Fruit fly (Drosophila melanogaster) whole organism, embryonic: ENCODE data around the gene CG32819.

Experiments
- CG11456 ChIP-seq: fragments of 200-800 bp; sonication (Bioruptor generic); IDR thresholded peaks from 3 replicates; pipeline ENCODE4 v1.3.6; 2022; ENCODE audit warnings: missing biosample characterization, missing genetic modification characterization
- CG12155 ChIP-seq: fragments of 200-800 bp; sonication (Bioruptor generic); optimal IDR thresholded peaks from 3 replicates; lab custom pipeline; 2016; ENCODE audit warnings: missing biosample characterization, missing genetic modification characterization
- CG12744 ChIP-seq: fragments of 200-800 bp; sonication (Bioruptor generic); optimal IDR thresholded peaks from 2 replicates; lab custom pipeline; 2016; ENCODE audit warnings: missing biosample characterization, missing genetic modification characterization
- CG32767 ChIP-seq: fragments of 200-800 bp; sonication (Bioruptor generic); IDR thresholded peaks from 2 replicates; pipeline ENCODE4 v1.3.6; 2022; ENCODE audit warnings: missing biosample characterization, missing genetic modification characterization
- CG34376 ChIP-seq: fragments of 200-800 bp; sonication (Bioruptor generic); optimal IDR thresholded peaks from 2 replicates; lab custom pipeline; 2018; ENCODE audit warnings: missing biosample characterization, mild to moderate bottlenecking, missing genetic modification characterization
- CG5953 ChIP-seq: fragments of 200-800 bp; sonication (Bioruptor generic); IDR thresholded peaks from 2 replicates; pipeline ENCODE4 v1.3.6; 2022; ENCODE audit warnings: missing biosample characterization, missing genetic modification characterization
- CG6689 ChIP-seq: fragments of 200-800 bp; sonication (Bioruptor generic); IDR thresholded peaks from 2 replicates; pipeline ENCODE4 v1.3.6; 2022; ENCODE audit warnings: missing biosample characterization, missing genetic modification characterization
- CG7556 ChIP-seq: fragments of 200-800 bp; sonication (Bioruptor generic); optimal IDR thresholded peaks from 2 replicates; lab custom pipeline; 2017; ENCODE audit warnings: missing biosample characterization, mild to moderate bottlenecking, missing genetic modification characterization
- CG8765 ChIP-seq: fragments of 200-800 bp; sonication (Bioruptor generic); IDR thresholded peaks from 2 replicates; pipeline ENCODE4 v1.3.6; 2022; ENCODE audit warnings: missing biosample characterization, missing genetic modification characterization
- CG8924 ChIP-seq: fragments of 200-800 bp; optimal IDR thresholded peaks from 3 replicates; lab custom pipeline; 2019; ENCODE audit warnings: missing biosample characterization, mild to moderate bottlenecking, missing genetic modification characterization, moderate library complexity
- CG9437 ChIP-seq: fragments of 200-800 bp; sonication (Bioruptor generic); optimal IDR thresholded peaks from 2 replicates; lab custom pipeline; 2018; ENCODE audit warnings: missing biosample characterization, mild to moderate bottlenecking, missing genetic modification characterization
- Drgx ChIP-seq: fragments of 200-800 bp; sonication (Bioruptor generic); IDR thresholded peaks from 2 replicates; pipeline ENCODE4 v1.3.6; 2022; ENCODE audit warnings: missing biosample characterization, missing genetic modification characterization
- H15 ChIP-seq: fragments of 200-800 bp; sonication (Bioruptor generic); IDR thresholded peaks from 3 replicates; pipeline ENCODE4 v1.3.6; 2022; ENCODE audit warnings: missing biosample characterization, missing genetic modification characterization
- Hr39 ChIP-seq: fragments of >200 bp; optimal IDR thresholded peaks from 2 replicates; lab custom pipeline; 2017
- MESR4 ChIP-seq: fragments of 200-800 bp; sonication (Bioruptor generic); optimal IDR thresholded peaks from 2 replicates; lab custom pipeline; 2018; ENCODE audit warnings: missing biosample characterization, mild to moderate bottlenecking, missing genetic modification characterization, moderate library complexity
- Meics ChIP-seq: fragments of 200-800 bp; sonication (Bioruptor generic); optimal IDR thresholded peaks from 2 replicates; lab custom pipeline; 2017; ENCODE audit warnings: missing biosample characterization, mild to moderate bottlenecking, missing genetic modification characterization
- Nf-YA ChIP-seq: fragments of 200-800 bp; sonication (Bioruptor generic); IDR thresholded peaks from 2 replicates; pipeline ENCODE4 v1.3.6; 2022; ENCODE audit warnings: missing biosample characterization, missing genetic modification characterization
- Opbp ChIP-seq: fragments of 200-800 bp; sonication (Bioruptor generic); IDR thresholded peaks from 3 replicates; pipeline ENCODE4 v1.3.6; 2022; ENCODE audit warnings: missing biosample characterization, missing genetic modification characterization; ENCODE audit not compliant: partially characterized antibody
- Usf ChIP-seq: fragments of 200-800 bp; sonication (Bioruptor generic); optimal IDR thresholded peaks from 2 replicates; lab custom pipeline; 2017; ENCODE audit warnings: missing genotype, missing biosample characterization, missing genetic modification characterization
- bsh ChIP-seq, 2 experiments: fragments of 200-800 bp; sonication (Bioruptor generic); optimal IDR thresholded peaks; 2 replicates each; lab custom pipeline; 2017 to 2018; ENCODE audit warnings: mild to moderate bottlenecking in 2 of 2, missing biosample characterization in 2 of 2, missing genetic modification characterization in 2 of 2, moderate library complexity in 1 of 2
- crc ChIP-seq: fragments of 200-800 bp; sonication (Bioruptor generic); optimal IDR thresholded peaks from 2 replicates; lab custom pipeline; 2016; ENCODE audit warnings: missing biosample characterization, missing genetic modification characterization
- gcm2 ChIP-seq: fragments of 200-800 bp; sonication (Bioruptor generic); optimal IDR thresholded peaks from 2 replicates; lab custom pipeline; 2016; ENCODE audit warnings: missing biosample characterization, missing genetic modification characterization
- hb ChIP-seq: fragments of 200-800 bp; sonication (Bioruptor generic); IDR thresholded peaks from 3 replicates; pipeline ENCODE4 v1.3.6; 2022; ENCODE audit warnings: missing biosample characterization, missing genetic modification characterization; ENCODE audit not compliant: partially characterized antibody
- lov ChIP-seq, 2 experiments: fragments of 200-800 bp in 1 of 2; fragments of >200 bp in 1 of 2; sonication (Bioruptor generic) in 1 of 2; IDR thresholded peaks in 1 of 2; optimal IDR thresholded peaks in 1 of 2; 2 replicates in 1 of 2; 3 replicates in 1 of 2; pipeline versions ENCODE4 v1.3.6 to Lab custom; 2017 to 2022; ENCODE audit warnings: missing biosample characterization in 1 of 2, missing genetic modification characterization in 1 of 2
- mam ChIP-seq: fragments of 200-800 bp; sonication (Bioruptor generic); optimal IDR thresholded peaks from 3 replicates; lab custom pipeline; 2016; ENCODE audit warnings: missing biosample characterization, missing genetic modification characterization
- mirr ChIP-seq: fragments of 200-800 bp; sonication (Bioruptor generic); optimal IDR thresholded peaks from 3 replicates; lab custom pipeline; 2018; ENCODE audit warnings: missing biosample characterization, mild to moderate bottlenecking, missing genetic modification characterization
- nom ChIP-seq: fragments of 200-800 bp; sonication (Bioruptor generic); optimal IDR thresholded peaks from 2 replicates; lab custom pipeline; 2017; ENCODE audit warnings: missing biosample characterization, missing genetic modification characterization, mild to moderate bottlenecking, moderate library complexity, missing genetic modification reagents
- prd ChIP-seq, 3 experiments: fragments of >200 bp in 2 of 3; fragments of 200-800 bp in 1 of 3; sonication (Bioruptor generic) in 1 of 3; optimal IDR thresholded peaks in 2 of 3; IDR thresholded peaks in 1 of 3; 2 replicates in 2 of 3; 3 replicates in 1 of 3; pipeline versions ENCODE4 v1.3.6 to Lab custom; 2017 to 2022; ENCODE audit warnings: missing biosample characterization in 1 of 3, missing genetic modification characterization in 1 of 3
- ranshi ChIP-seq: fragments of 200-800 bp; sonication (Bioruptor generic); IDR thresholded peaks from 2 replicates; pipeline ENCODE4 v1.3.6; 2022; ENCODE audit warnings: missing biosample characterization, missing genetic modification characterization
- rib ChIP-seq: fragments of 200-800 bp; sonication (Bioruptor generic); IDR thresholded peaks from 2 replicates; pipeline ENCODE4 v1.3.6; 2022; ENCODE audit warnings: missing biosample characterization, missing genetic modification characterization
- stc ChIP-seq: fragments of 200-800 bp; sonication (Bioruptor generic); IDR thresholded peaks from 2 replicates; pipeline ENCODE4 v1.3.6; 2022; ENCODE audit warnings: missing biosample characterization, missing genetic modification characterization
- trh ChIP-seq: fragments of 200-800 bp; sonication (Bioruptor generic); optimal IDR thresholded peaks from 2 replicates; lab custom pipeline; 2016; ENCODE audit warnings: missing biosample characterization, missing genetic modification characterization
- wek ChIP-seq: fragments of 200-800 bp; sonication (Bioruptor generic); optimal IDR thresholded peaks from 3 replicates; lab custom pipeline; 2018; ENCODE audit warnings: missing biosample characterization, mild to moderate bottlenecking, missing genetic modification characterization, moderate library complexity

CG32819 gene

dm6 chrX:21593907-21594306, 27.0 kb downstream of the CG32819 start (continued):
- peak; percentile 50 for TF ChIP-seq CG9437 (GFP tag; lab: Kevin White, UChicago)
- no peak for TF ChIP-seq hb
- TF ChIP-seq stc: peak; percentile 67
- TF ChIP-seq CG11456 (GFP tag; lab: Robert Waterston, UW): peak; percentile 77
- TF ChIP-seq mirr (GFP tag; lab: Kevin White, UChicago): no peak
- no peak for TF ChIP-seq trh
- TF ChIP-seq H15 (GFP tag; lab: Robert Waterston, UW): peak; percentile 77
- peak; percentile 3 for TF ChIP-seq MESR4
- TF ChIP-seq Usf (GFP tag; lab: Kevin White, UChicago): peak; percentile 65
- peak; percentile 84 for TF ChIP-seq CG6689 (GFP tag; lab: Robert Waterston, UW)
- no peak for TF ChIP-seq CG34376 (GFP tag; lab: Kevin White, UChicago)
- peak; percentile 49 for TF ChIP-seq crc (GFP tag; lab: Kevin White, UChicago)
- peak; percentile 86 for TF ChIP-seq CG8924

- no peak for TF ChIP-seq Nf-YA
- TF ChIP-seq bsh (GFP tag; optimal IDR thresholded peaks at IDR 0.05; lab: Kevin White, UChicago): peak in 1 of 2 experiments; percentile 38
- no peak for TF ChIP-seq gcm2
- no peak for TF ChIP-seq CG12155 (GFP tag; lab: Kevin White, UChicago)
- peak; percentile 27; the same call in 1 of the 2 replicates for TF ChIP-seq Drgx (GFP tag; lab: Robert Waterston, UW)
- peak; percentile 51 for TF ChIP-seq nom (GFP tag; lab: Kevin White, UChicago)
- TF ChIP-seq CG7556 (GFP tag; lab: Kevin White, UChicago): no peak
- no peak for TF ChIP-seq ranshi (GFP tag; lab: Robert Waterston, UW)
- TF ChIP-seq lov (optimal IDR thresholded peaks at IDR 0.05; lab: Kevin White, UChicago): no peak
- TF ChIP-seq lov (GFP tag; IDR thresholded peaks at IDR 0.05; lab: Robert Waterston, UW): no peak
These were observed 28.9 kb downstream of the CG32819 start for dm6 chrX:21591990-21592389.

- no peak for TF ChIP-seq CG5953 (GFP tag; lab: Robert Waterston, UW)
- no peak for TF ChIP-seq rib (GFP tag; lab: Robert Waterston, UW)
- no peak for TF ChIP-seq CG12744
- no peak for TF ChIP-seq CG8765 (GFP tag; lab: Robert Waterston, UW)
- no peak for TF ChIP-seq prd (optimal IDR thresholded peaks at IDR 0.05; lab: Kevin White, UChicago)
- TF ChIP-seq prd (GFP tag; IDR thresholded peaks at IDR 0.05; lab: Robert Waterston, UW): no peak
- TF ChIP-seq CG32767 (GFP tag; lab: Robert Waterston, UW): no peak
These were observed 31.0 kb downstream of the CG32819 start for dm6 chrX:21589937-21590336.

dm6 chrX:21588000-21588399, 32.9 kb downstream of the CG32819 start:
- TF ChIP-seq Hr39 (lab: Kevin White, UChicago) (peak; percentile 25), mam (GFP tag; lab: Kevin White, UChicago) (no peak), CG34376 (GFP tag; lab: Kevin White, UChicago) (no peak), Opbp (GFP tag; lab: Robert Waterston, UW) (no peak), wek (GFP tag; lab: Kevin White, UChicago) (no peak), Nf-YA (no peak), Meics (GFP tag; lab: Kevin White, UChicago) (no peak)
